Worm (Caenorhabditis elegans) whole organism, young adult: ENCODE measurements around the gene W03H9.1.
A peak's percentile ranks its signal among the peaks of the same experiment; 100 is the strongest.
"Not testable (repeated sequence)": the region's sequence is repeated elsewhere in the genome, so short reads cannot be mapped to it uniquely, and the experiment has no call there.

ENCODE experiments used
- F57C9.4 ChIP-seq: sonication (generic microtip); optimal IDR thresholded peaks from 2 replicates; lab custom pipeline; 2017; ENCODE audit warnings: mild to moderate bottlenecking, missing genetic modification characterization, missing compliant biosample characterization
- K11D2.4 ChIP-seq: fragments of 200-800 bp; sonication (Bioruptor generic); IDR thresholded peaks from 2 replicates; pipeline ENCODE4 v1.3.6; 2022; ENCODE audit warnings: missing genetic modification reagents, missing genetic modification characterization, missing compliant biosample characterization
- T07F8.4 ChIP-seq: sonication (generic microtip); optimal IDR thresholded peaks from 2 replicates; lab custom pipeline; 2016; ENCODE audit warnings: mild to moderate bottlenecking, missing genetic modification characterization, moderate library complexity, missing compliant biosample characterization
- Y53G8AR.9 ChIP-seq: fragments of 200-800 bp; sonication (Bioruptor generic); conservative IDR thresholded peaks from 2 replicates; pipeline ENCODE4 v1.3.6; 2022; ENCODE audit warnings: missing genetic modification reagents, missing genetic modification characterization, missing compliant biosample characterization
- Y56A3A.18 ChIP-seq: fragments of 200-800 bp; sonication (Bioruptor generic); IDR thresholded peaks from 2 replicates; pipeline ENCODE4 v1.3.6; 2022; ENCODE audit warnings: missing genetic modification reagents, missing genetic modification characterization, missing compliant biosample characterization
- Y95B8A.8 ChIP-seq: fragments of 200-800 bp; sonication (Bioruptor generic); IDR thresholded peaks from 2 replicates; pipeline ENCODE4 v1.3.6; 2022; ENCODE audit warnings: missing genetic modification reagents, missing genetic modification characterization, missing compliant biosample characterization
- akir-1 ChIP-seq: fragments of 200-800 bp; sonication (Bioruptor generic); optimal IDR thresholded peaks from 2 replicates; lab custom pipeline; 2018; ENCODE audit warnings: mild to moderate bottlenecking, missing genetic modification characterization, moderate library complexity, missing compliant biosample characterization
- ama-1 ChIP-seq, 3 experiments: fragments of 150-350 bp in 1 of 3; sonication (generic microtip) in 2 of 3; optimal IDR thresholded peaks; 2 replicates each; lab custom pipeline; 2014 to 2018; ENCODE audit warnings: missing biosample characterization in 2 of 3, missing genetic modification characterization in 2 of 3, missing genetic modification reagents in 2 of 3
- atf-7 ChIP-seq: sonication (generic microtip); optimal IDR thresholded peaks from 2 replicates; lab custom pipeline; 2017; ENCODE audit warnings: mild to moderate bottlenecking, missing genetic modification characterization, missing compliant biosample characterization
- athp-1 ChIP-seq: sonication (generic microtip); optimal IDR thresholded peaks from 2 replicates; lab custom pipeline; 2017; ENCODE audit warnings: mild to moderate bottlenecking, missing genetic modification characterization, missing compliant biosample characterization
- attf-3 ChIP-seq: fragments of 200-800 bp; sonication (Bioruptor generic); conservative IDR thresholded peaks from 2 replicates; pipeline ENCODE4 v1.3.6; 2022; ENCODE audit warnings: missing genetic modification reagents, missing genetic modification characterization, missing compliant biosample characterization
- attf-5 ChIP-seq: fragments of 200-800 bp; sonication (Bioruptor generic); optimal IDR thresholded peaks from 2 replicates; lab custom pipeline; 2018; ENCODE audit warnings: mild to moderate bottlenecking, missing genetic modification characterization, missing compliant biosample characterization
- bed-2 ChIP-seq: fragments of 200-800 bp; sonication (Bioruptor generic); IDR thresholded peaks from 2 replicates; pipeline ENCODE4 v1.3.6; 2022; ENCODE audit warnings: missing genetic modification reagents, missing genetic modification characterization, missing compliant biosample characterization
- cebp-1 ChIP-seq, 2 experiments: fragments of 200-800 bp in 1 of 2; sonication (Bioruptor generic) in 1 of 2; sonication (generic microtip) in 1 of 2; IDR thresholded peaks in 1 of 2; optimal IDR thresholded peaks in 1 of 2; 2 replicates each; pipeline versions ENCODE4 v1.3.6 to Lab custom; 2017 to 2022; ENCODE audit warnings: missing compliant biosample characterization in 2 of 2, missing genetic modification characterization in 2 of 2, mild to moderate bottlenecking in 1 of 2, missing genetic modification reagents in 1 of 2, moderate library complexity in 1 of 2
- ceh-58 ChIP-seq: fragments of 200-800 bp; sonication (Bioruptor generic); IDR thresholded peaks from 2 replicates; pipeline ENCODE4 v1.3.6; 2022; ENCODE audit warnings: missing genetic modification characterization, missing compliant biosample characterization
- chd-7 ChIP-seq: sonication (generic microtip); optimal IDR thresholded peaks from 2 replicates; lab custom pipeline; 2016; ENCODE audit warnings: mild to moderate bottlenecking, missing genetic modification characterization, moderate library complexity, missing compliant biosample characterization
- dox-1 ChIP-seq: fragments of 200-800 bp; sonication (Bioruptor generic); IDR thresholded peaks from 2 replicates; pipeline ENCODE4 v1.3.6; 2022; ENCODE audit warnings: missing genetic modification reagents, missing genetic modification characterization, missing compliant biosample characterization
- dpl-1 ChIP-seq: fragments of 150-350 bp; optimal IDR thresholded peaks from 2 replicates; lab custom pipeline; 2014; ENCODE audit warnings: missing biosample characterization, missing genetic modification reagents, missing genetic modification characterization
- egl-44 ChIP-seq: fragments of 200-800 bp; sonication (Bioruptor generic); IDR thresholded peaks from 2 replicates; pipeline ENCODE4 v1.3.6; 2022; ENCODE audit warnings: missing genetic modification reagents, missing genetic modification characterization, missing compliant biosample characterization
- egrh-3 ChIP-seq: fragments of 200-800 bp; sonication (Bioruptor generic); IDR thresholded peaks from 2 replicates; pipeline ENCODE4 v1.3.6; 2022; ENCODE audit warnings: missing genetic modification reagents, missing genetic modification characterization, missing compliant biosample characterization
- hlh-26 ChIP-seq: fragments of 200-800 bp; sonication (Bioruptor generic); conservative IDR thresholded peaks from 2 replicates; pipeline ENCODE4 v1.3.6; 2022; ENCODE audit warnings: missing genetic modification reagents, missing genetic modification characterization, missing compliant biosample characterization
- hsf-1 ChIP-seq: fragments of 200-800 bp; sonication (Bioruptor generic); IDR thresholded peaks from 2 replicates; pipeline ENCODE4 v1.3.6; 2022; ENCODE audit warnings: missing genetic modification reagents, missing genetic modification characterization, missing compliant biosample characterization
- let-526 ChIP-seq: fragments of 200-800 bp; sonication (Bioruptor generic); IDR thresholded peaks from 2 replicates; pipeline ENCODE4 v1.3.6; 2022; ENCODE audit warnings: missing genetic modification reagents, missing genetic modification characterization, missing compliant biosample characterization
- lin-26 ChIP-seq: fragments of 200-800 bp; sonication (Bioruptor generic); IDR thresholded peaks from 2 replicates; pipeline ENCODE4 v1.3.6; 2022; ENCODE audit warnings: missing genetic modification reagents, missing genetic modification characterization, missing compliant biosample characterization
- lir-1 ChIP-seq: fragments of 200-800 bp; sonication (Bioruptor generic); conservative IDR thresholded peaks from 2 replicates; pipeline ENCODE4 v1.3.6; 2022; ENCODE audit warnings: missing genetic modification reagents, missing genetic modification characterization, missing compliant biosample characterization
- madf-10 ChIP-seq: sonication (generic microtip); optimal IDR thresholded peaks from 2 replicates; lab custom pipeline; 2016; ENCODE audit warnings: mild to moderate bottlenecking, missing genetic modification characterization, missing compliant biosample characterization
- mcd-1 ChIP-seq: fragments of 200-800 bp; sonication (Bioruptor generic); IDR thresholded peaks from 2 replicates; pipeline ENCODE4 v1.3.6; 2022; ENCODE audit warnings: missing genetic modification reagents, missing genetic modification characterization, missing compliant biosample characterization
- mxl-1 ChIP-seq: sonication (generic microtip); optimal IDR thresholded peaks from 2 replicates; lab custom pipeline; 2016; ENCODE audit warnings: missing genetic modification characterization, missing compliant biosample characterization
- nhr-80 ChIP-seq: sonication (generic microtip); optimal IDR thresholded peaks from 2 replicates; lab custom pipeline; 2016; ENCODE audit warnings: missing genetic modification characterization, missing compliant biosample characterization
- pbrm-1 ChIP-seq: fragments of 200-800 bp; sonication (Bioruptor generic); IDR thresholded peaks from 2 replicates; pipeline ENCODE4 v1.3.6; 2022; ENCODE audit warnings: missing genetic modification reagents, missing genetic modification characterization, missing compliant biosample characterization
- rcor-1 ChIP-seq: fragments of 200-800 bp; sonication (Bioruptor generic); IDR thresholded peaks from 2 replicates; pipeline ENCODE4 v1.3.6; 2022; ENCODE audit warnings: missing genetic modification reagents, missing genetic modification characterization, missing compliant biosample characterization
- rpc-1 ChIP-seq, 2 experiments: fragments of 150-350 bp in 1 of 2; sonication (generic microtip) in 1 of 2; optimal IDR thresholded peaks; 2 replicates each; lab custom pipeline; 2014 to 2018; ENCODE audit warnings: missing biosample characterization in 1 of 2, missing genetic modification characterization in 1 of 2, missing genetic modification reagents in 1 of 2, missing genotype in 1 of 2
- snpc-1.3 ChIP-seq: sonication (generic microtip); optimal IDR thresholded peaks from 2 replicates; lab custom pipeline; 2017; ENCODE audit warnings: missing genetic modification characterization, mild to moderate bottlenecking, missing compliant biosample characterization, antibody characterized with exemption, moderate library complexity, missing genotype, missing genetic modification reagents; ENCODE audit not compliant: insufficient read depth
- snpc-3.4 ChIP-seq: sonication (generic microtip); optimal IDR thresholded peaks from 2 replicates; lab custom pipeline; 2017; ENCODE audit warnings: missing genetic modification characterization, mild to moderate bottlenecking, missing compliant biosample characterization, antibody characterized with exemption, moderate library complexity, missing genotype, missing genetic modification reagents
- snpc-4 ChIP-seq, 5 experiments: fragments of 150-350 bp in 1 of 5; sonication (generic microtip) in 4 of 5; optimal IDR thresholded peaks; 2 replicates each; lab custom pipeline; 2014 to 2018; ENCODE audit warnings: missing genetic modification characterization in 5 of 5, missing biosample characterization in 3 of 5, antibody characterized with exemption in 2 of 5, mild to moderate bottlenecking in 2 of 5, missing compliant biosample characterization in 2 of 5, missing genotype in 2 of 5, moderate library complexity in 2 of 5, missing genetic modification reagents in 1 of 5
- somi-1 ChIP-seq: fragments of 200-800 bp; sonication (Bioruptor generic); optimal IDR thresholded peaks from 2 replicates; lab custom pipeline; 2018; ENCODE audit warnings: mild to moderate bottlenecking, missing genetic modification characterization, missing compliant biosample characterization
- tlf-1 ChIP-seq: fragments of 200-800 bp; sonication (Bioruptor generic); optimal IDR thresholded peaks from 2 replicates; lab custom pipeline; 2018; ENCODE audit warnings: mild to moderate bottlenecking, missing genetic modification characterization, missing compliant biosample characterization
- zfh-2 ChIP-seq: fragments of 200-800 bp; sonication (Bioruptor generic); conservative IDR thresholded peaks from 2 replicates; pipeline ENCODE4 v1.3.6; 2022; ENCODE audit warnings: missing genetic modification reagents, missing genetic modification characterization, missing compliant biosample characterization

The W03H9.1 gene

DNA sequence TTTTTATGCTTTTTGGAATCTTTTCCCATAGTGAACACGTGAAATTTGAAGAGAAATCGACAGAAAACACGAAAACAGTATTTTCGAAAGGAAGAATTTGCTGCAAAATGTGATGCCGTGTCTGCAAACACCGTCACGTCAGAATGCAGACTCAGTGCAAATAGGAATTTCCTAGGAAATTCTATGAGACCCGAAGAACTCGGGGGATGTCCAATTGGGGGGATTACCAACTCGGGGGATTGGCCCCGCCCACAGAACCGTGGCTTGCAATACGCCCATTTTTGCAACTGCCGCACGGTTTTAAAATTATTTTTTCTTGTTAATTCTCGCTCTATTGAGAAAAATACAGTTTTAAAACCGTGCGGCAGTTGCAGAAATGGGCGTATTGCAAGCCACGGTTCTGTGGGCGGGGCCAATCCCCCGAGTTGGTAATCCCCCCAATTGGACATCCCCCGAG, 7.8 kb downstream of the W03H9.1 start, which contains the start of gene cacn-1 (continued):
- peak; percentile 39 for TF ChIP-seq madf-10 (tag; lab: Kevin White, UChicago)
- TF ChIP-seq attf-3 (GFP tag; lab: Robert Waterston, UW) = peak; percentile 37; the same call in 1 of the 2 replicates
- peak; percentile 79 for TF ChIP-seq dox-1
- peak; percentile 58; the same call in 1 of the 2 replicates for TF ChIP-seq Y53G8AR.9 (GFP tag; lab: Robert Waterston, UW)
- TF ChIP-seq attf-5 = peak; percentile 37
- TF ChIP-seq mcd-1 (GFP tag; lab: Robert Waterston, UW) = peak; percentile 90
- TF ChIP-seq pbrm-1 (GFP tag; lab: Robert Waterston, UW) = peak; percentile 56; the same call in 1 of the 2 replicates
- TF ChIP-seq athp-1 (tag; lab: Kevin White, UChicago) = peak; percentile 20
- TF ChIP-seq cebp-1 (GFP tag; IDR thresholded peaks at IDR 0.05; lab: Robert Waterston, UW) = 0 out of 2 replicates have a peak, but pooled peaks have one; percentile 50
- peak; percentile 73 for TF ChIP-seq cebp-1 (tag; optimal IDR thresholded peaks at IDR 0.05; lab: Kevin White, UChicago)
- TF ChIP-seq bed-2 (GFP tag; lab: Robert Waterston, UW) = 0 out of 2 replicates have a peak, but pooled peaks have one; percentile 30
- 0 out of 2 replicates have a peak, but pooled peaks have one; percentile 46 for TF ChIP-seq Y56A3A.18 (GFP tag; lab: Robert Waterston, UW)
- TF ChIP-seq hsf-1 (GFP tag; lab: Robert Waterston, UW) = 0 out of 2 replicates have a peak, but pooled peaks have one; percentile 21
- peak; percentile 29; the same call in 1 of the 2 replicates for TF ChIP-seq Y95B8A.8
- 0 out of 2 replicates have a peak, but pooled peaks have one; percentile 14 for TF ChIP-seq lir-1 (GFP tag; lab: Robert Waterston, UW)
- peak; percentile 38; the same call in 1 of the 2 replicates for TF ChIP-seq rcor-1
- peak; percentile 8 for TF ChIP-seq nhr-80 (tag; lab: Kevin White, UChicago)
- peak; percentile 3 for TF ChIP-seq rpc-1 (optimal IDR thresholded peaks at IDR 0.05; lab: Kevin White, UChicago)
- not testable (repeated sequence) for TF ChIP-seq rpc-1 (tag; optimal IDR thresholded peaks at IDR 0.05; lab: Kevin White, UChicago)

DNA sequence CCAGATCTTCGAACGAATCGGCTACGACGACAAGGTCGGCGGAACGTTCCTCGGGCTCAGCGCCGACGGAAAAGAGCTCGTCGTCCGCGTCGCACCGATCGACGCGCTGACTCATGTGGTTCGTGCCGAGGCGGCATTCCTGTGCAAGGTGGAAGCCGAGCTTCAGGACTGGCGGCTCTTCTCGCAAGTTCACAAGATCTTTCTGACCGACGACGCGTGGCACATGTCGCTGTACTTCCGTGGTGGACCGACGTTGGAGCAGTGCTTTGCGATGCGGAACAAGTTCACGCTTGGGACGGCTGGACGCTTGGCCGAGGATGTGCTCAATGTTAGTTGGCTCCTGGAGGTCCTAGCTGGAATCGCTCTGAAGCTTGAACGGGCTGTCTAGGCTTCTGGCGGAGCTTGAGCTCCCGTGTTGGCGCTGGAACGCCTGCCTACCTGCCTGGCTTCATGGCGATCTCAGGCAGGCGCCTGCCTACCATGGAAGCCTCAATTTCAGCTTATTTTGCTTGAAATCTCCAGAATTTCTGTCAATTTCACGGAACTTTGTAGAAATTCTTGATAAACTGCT, 11.0 kb downstream of the W03H9.1 start:
- TF ChIP-seq tlf-1 (GFP tag; lab: Kevin White, UChicago) = no peak
- no peak for TF ChIP-seq akir-1 (GFP tag; lab: Kevin White, UChicago)
- peak; percentile 55; the same call in 1 of the 2 replicates for TF ChIP-seq egrh-3 (GFP tag; lab: Robert Waterston, UW)
- TF ChIP-seq chd-7 (tag; lab: Kevin White, UChicago) = no peak
- no peak for TF ChIP-seq snpc-3.4 (tag; lab: Kevin White, UChicago)
- TF ChIP-seq hlh-26 (GFP tag; lab: Robert Waterston, UW) = no peak
- peak; percentile 73 for TF ChIP-seq zfh-2 (GFP tag; lab: Robert Waterston, UW)
- TF ChIP-seq mxl-1 (tag; lab: Kevin White, UChicago) = no peak
- TF ChIP-seq ama-1 (optimal IDR thresholded peaks at IDR 0.05; lab: Kevin White, UChicago) = no peak
- TF ChIP-seq ama-1 (GFP tag; optimal IDR thresholded peaks at IDR 0.05; lab: Kevin White, UChicago) = no peak
- no peak for TF ChIP-seq lin-26 (GFP tag; lab: Robert Waterston, UW)
- TF ChIP-seq T07F8.4 (tag; lab: Kevin White, UChicago) = no peak
- 0 out of 2 replicates have a peak, but pooled peaks have one; percentile 7 for TF ChIP-seq dox-1
- TF ChIP-seq K11D2.4 (GFP tag; lab: Robert Waterston, UW) = no peak
- TF ChIP-seq nhr-80 (tag; lab: Kevin White, UChicago) = no peak
- no peak for TF ChIP-seq let-526 (GFP tag; lab: Robert Waterston, UW)
- no peak for TF ChIP-seq atf-7 (tag; lab: Kevin White, UChicago)
- TF ChIP-seq, all 124 proteins: peak for 3

DNA sequence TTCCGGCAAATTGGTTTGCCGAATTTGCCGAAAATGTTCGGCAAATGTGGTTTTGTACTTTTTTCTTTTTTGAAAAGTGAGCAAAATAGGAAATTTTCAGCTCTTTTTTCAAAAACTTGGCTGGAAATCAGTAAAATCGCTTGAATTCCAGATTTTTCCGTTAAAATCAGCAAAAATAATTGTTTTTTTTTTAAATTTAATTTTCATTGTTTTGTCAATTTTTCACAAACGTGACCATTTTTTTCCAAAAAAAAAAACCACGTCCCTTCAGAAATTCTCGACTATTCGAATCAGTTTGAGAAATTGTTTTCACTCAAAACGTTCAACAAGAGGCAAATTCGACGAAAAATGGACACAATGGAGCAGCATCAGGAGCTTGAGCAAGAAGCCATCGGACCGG, 12.4 kb downstream of the W03H9.1 start, which contains the start of gene K09E4.1:
K09E4.1 (plus strand) TSS at position 301 of the 400 bp plus-strand sequence.
- TF ChIP-seq snpc-1.3 (tag; lab: Kevin White, UChicago) = no peak
- TF ChIP-seq somi-1 (GFP tag; lab: Kevin White, UChicago) = no peak
- no peak for TF ChIP-seq dpl-1 (GFP tag; lab: Kevin White, UChicago)
- TF ChIP-seq pbrm-1 (GFP tag; lab: Robert Waterston, UW) = no peak
- no peak for TF ChIP-seq ceh-58 (GFP tag; lab: Robert Waterston, UW)
- no peak for TF ChIP-seq F57C9.4 (tag; lab: Kevin White, UChicago)
- TF ChIP-seq egl-44 (GFP tag; lab: Robert Waterston, UW) = no peak
- TF ChIP-seq cebp-1 (GFP tag; IDR thresholded peaks at IDR 0.05; lab: Robert Waterston, UW) = no peak
- no peak for TF ChIP-seq cebp-1 (tag; optimal IDR thresholded peaks at IDR 0.05; lab: Kevin White, UChicago)
- TF ChIP-seq snpc-4 (GFP tag; optimal IDR thresholded peaks at IDR 0.05; lab: Kevin White, UChicago) = no peak
- TF ChIP-seq snpc-4 (tag; optimal IDR thresholded peaks at IDR 0.05; lab: Kevin White, UChicago) = no peak
